Fruit fly (Drosophila melanogaster): ENCODE results near the gene TBC1D23.

DNA sequence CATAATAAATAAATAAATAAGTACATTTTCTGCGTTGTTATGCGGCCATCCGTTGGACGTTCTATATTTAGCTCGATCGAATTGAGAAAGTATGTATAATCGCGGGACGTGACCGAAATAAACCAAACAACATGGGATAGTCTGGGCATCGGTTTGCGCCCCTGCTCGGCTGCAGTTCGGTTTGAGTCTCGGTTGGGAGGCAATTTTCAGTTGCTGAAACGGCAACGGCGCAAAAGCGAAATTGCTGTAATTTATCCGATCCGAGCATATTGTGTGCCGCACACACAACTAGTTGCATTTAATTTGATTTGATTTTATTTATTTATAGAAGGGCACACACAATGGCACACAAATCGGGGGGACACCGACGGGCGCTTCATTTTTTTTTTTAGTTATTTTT lies 11.0 kb upstream of the TBC1D23 start:
- TF ChIP-seq Sin3A (optimal IDR thresholded peaks at IDR 0.05) (no peak), Myc (optimal IDR thresholded peaks at IDR 0.05) (no peak), insv (optimal IDR thresholded peaks at IDR 0.05) (no peak), h (optimal IDR thresholded peaks at IDR 0.05) (no peak), psq (optimal IDR thresholded peaks at IDR 0.05) (no peak), ttk (optimal IDR thresholded peaks at IDR 0.05) (no peak)
